Worm (Caenorhabditis elegans) whole organism, late embryonic: ENCODE measurements around the gene B0250.7.

ENCODE experiments used
- fkh-10 ChIP-seq: fragments of 150-350 bp; optimal IDR thresholded peaks from 2 replicates; lab custom pipeline; 2014; ENCODE audit warnings: missing biosample characterization, missing genetic modification reagents, missing genetic modification characterization
- hlh-30 ChIP-seq: sonication (generic microtip); optimal IDR thresholded peaks from 2 replicates; lab custom pipeline; 2017; ENCODE audit warnings: antibody characterized with exemption, missing genetic modification characterization, missing compliant biosample characterization; ENCODE audit not compliant: insufficient read depth
- nfya-1 ChIP-seq: sonication (generic microtip); optimal IDR thresholded peaks from 2 replicates; lab custom pipeline; 2017; ENCODE audit warnings: missing genetic modification characterization, mild to moderate bottlenecking, missing compliant biosample characterization, antibody characterized with exemption, moderate library complexity
- sox-4 ChIP-seq: sonication (generic microtip); optimal IDR thresholded peaks from 2 replicates; lab custom pipeline; 2017; ENCODE audit warnings: mild to moderate bottlenecking, missing genetic modification characterization, inconsistent platforms, missing compliant biosample characterization
- ztf-16 ChIP-seq: sonication (generic microtip); optimal IDR thresholded peaks from 2 replicates; lab custom pipeline; 2017; ENCODE audit warnings: missing genetic modification characterization, missing compliant biosample characterization

DNA sequence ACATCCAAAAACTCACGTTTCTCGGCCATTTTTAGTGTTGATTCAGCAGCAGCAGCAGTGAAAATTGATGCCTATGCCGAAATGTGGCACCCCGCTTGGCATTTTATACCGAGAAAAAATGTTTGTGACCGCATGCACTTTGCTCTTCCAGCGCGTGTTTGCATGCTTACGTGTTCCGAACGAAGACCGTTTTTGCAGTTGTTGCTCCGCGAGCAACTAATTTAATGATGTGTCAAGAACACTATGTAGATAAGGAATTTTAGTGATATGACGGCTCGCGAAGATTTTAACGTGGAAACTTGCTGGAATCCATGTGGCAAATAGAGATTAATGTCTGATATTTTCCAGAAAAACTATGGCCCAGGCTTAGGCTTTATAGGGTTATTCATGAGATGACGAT lies 23.1 kb upstream of the B0250.7 start, which contains the start of gene dct-16:
- TF ChIP-seq ztf-16 (tag; lab: Kevin White, UChicago), result no peak
- TF ChIP-seq hlh-30 (tag; lab: Kevin White, UChicago), result no peak
- no peak for TF ChIP-seq nfya-1 (tag; lab: Kevin White, UChicago)
- TF ChIP-seq fkh-10 (GFP tag; lab: Kevin White, UChicago), result no peak
- no peak for TF ChIP-seq sox-4 (tag; lab: Kevin White, UChicago)
